Worm (Caenorhabditis elegans): ENCODE measurements around the gene srg-53.

The srg-53 gene

ce11 chrV:917488-917887, 38.2 kb downstream of the srg-53 start, which contains the start of gene H24K24.2:
H24K24.2 (plus strand) TSS chrV:917788.
- TF ChIP-seq dao-5 (tag; optimal IDR thresholded peaks at IDR 0.05) (no peak), him-1 (tag; optimal IDR thresholded peaks at IDR 0.05) (no peak), W03F9.2 (tag; optimal IDR thresholded peaks at IDR 0.05) (no peak)

All from whole organism, L4/young adult.